Worm (Caenorhabditis elegans): ENCODE results near the gene Y62H9A.4.

DNA sequence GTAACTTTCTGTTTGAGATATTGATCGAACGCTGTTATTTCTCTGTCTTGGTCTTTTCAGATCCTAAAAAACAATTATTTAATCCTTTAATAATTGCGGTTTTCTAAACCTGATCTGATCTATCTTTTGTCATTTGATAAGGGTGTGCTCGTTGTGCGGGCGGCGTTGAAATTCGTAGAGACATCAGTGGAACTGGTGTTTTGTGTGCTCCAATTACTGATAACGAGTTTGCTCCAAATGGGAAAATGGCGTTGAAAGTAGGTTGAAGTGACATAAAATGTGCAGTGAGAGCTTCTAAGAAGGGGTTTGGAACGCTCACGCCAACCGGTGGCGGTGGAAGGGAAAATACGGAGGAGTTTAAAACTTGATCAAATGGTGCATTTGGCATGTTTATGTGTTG, 25.5 kb upstream of the Y62H9A.4 start:
- TF ChIP-seq him-1 (tag; optimal IDR thresholded peaks at IDR 0.05) (no peak), dao-5 (tag; optimal IDR thresholded peaks at IDR 0.05) (no peak), W03F9.2 (tag; optimal IDR thresholded peaks at IDR 0.05) (no peak)
